Worm (Caenorhabditis elegans): ENCODE data around the gene tyra-3.

ce11 chrX:4928118-4928517 lies 19.7 kb upstream of the tyra-3 start:
- no peak for TF ChIP-seq him-1 (tag; optimal IDR thresholded peaks at IDR 0.05)
- no peak for TF ChIP-seq dao-5 (tag; optimal IDR thresholded peaks at IDR 0.05)
- TF ChIP-seq W03F9.2 (tag; optimal IDR thresholded peaks at IDR 0.05) = no peak
